Worm (Caenorhabditis elegans): ENCODE measurements around the gene gtl-1.
"Not testable (repeated sequence)": the region's sequence is repeated elsewhere in the genome, so short reads cannot be mapped to it uniquely, and the experiment has no call there.

- TF ChIP-seq T22C8.4 (GFP tag; IDR thresholded peaks at IDR 0.05); med-1 (GFP tag; optimal IDR thresholded peaks at IDR 0.05; ENCODE audit: insufficient read depth): not testable (repeated sequence)
Observed at ce11 chrIV:11202389-11202788, 56.9 kb downstream of the gtl-1 start, which contains the start of gene R07H5.11.
